Fruit fly (Drosophila melanogaster) whole organism, embryonic: ENCODE data around the gene CG18063.

Source experiments
- Atf6 ChIP-seq: fragments of 200-800 bp; sonication (Bioruptor generic); IDR thresholded peaks from 2 replicates; pipeline ENCODE4 v1.3.6; 2022; ENCODE audit warnings: missing biosample characterization, missing genetic modification characterization
- B-H1 ChIP-seq: fragments of 200-800 bp; sonication (Bioruptor generic); IDR thresholded peaks from 3 replicates; pipeline ENCODE4 v1.3.6; 2022; ENCODE audit warnings: missing biosample characterization, missing genetic modification characterization
- BtbVII ChIP-seq: fragments of 200-800 bp; sonication (Bioruptor generic); optimal IDR thresholded peaks from 3 replicates; lab custom pipeline; 2017; ENCODE audit warnings: missing biosample characterization, mild to moderate bottlenecking, missing genetic modification characterization
- CG10366 ChIP-seq: fragments of 200-800 bp; sonication (Bioruptor generic); IDR thresholded peaks from 2 replicates; pipeline ENCODE4 v1.3.6; 2022; ENCODE audit warnings: missing biosample characterization, missing genetic modification characterization
- CG10462 ChIP-seq: fragments of 200-800 bp; sonication (Bioruptor generic); optimal IDR thresholded peaks from 2 replicates; lab custom pipeline; 2016; ENCODE audit warnings: missing biosample characterization, missing genetic modification characterization
- CG10979 ChIP-seq: fragments of 200-800 bp; sonication (Bioruptor generic); optimal IDR thresholded peaks from 2 replicates; lab custom pipeline; 2018; ENCODE audit warnings: missing biosample characterization, mild to moderate bottlenecking, missing genetic modification characterization, moderate library complexity
- CG11695 ChIP-seq: fragments of 200-800 bp; sonication (Bioruptor generic); IDR thresholded peaks from 3 replicates; pipeline ENCODE4 v1.3.6; 2022; ENCODE audit warnings: missing biosample characterization, missing genetic modification characterization
- CG11696 ChIP-seq: fragments of 200-800 bp; sonication (Bioruptor generic); IDR thresholded peaks from 2 replicates; pipeline ENCODE4 v1.3.6; 2022; ENCODE audit warnings: missing biosample characterization, missing genetic modification characterization
- CG12219 ChIP-seq: fragments of 200-800 bp; sonication (Bioruptor generic); optimal IDR thresholded peaks from 3 replicates; lab custom pipeline; 2018; ENCODE audit warnings: missing biosample characterization, mild to moderate bottlenecking, missing genetic modification characterization
- CG12391 ChIP-seq: fragments of 200-800 bp; sonication (Bioruptor generic); optimal IDR thresholded peaks from 3 replicates; lab custom pipeline; 2018; ENCODE audit warnings: missing biosample characterization, mild to moderate bottlenecking, missing genetic modification characterization, moderate library complexity
- CG12769 ChIP-seq: fragments of 200-800 bp; sonication (Bioruptor generic); optimal IDR thresholded peaks from 2 replicates; lab custom pipeline; 2019; ENCODE audit warnings: missing biosample characterization, mild to moderate bottlenecking, missing genetic modification characterization, moderate library complexity
- CG13424 ChIP-seq: fragments of 200-800 bp; sonication (Bioruptor generic); optimal IDR thresholded peaks from 2 replicates; lab custom pipeline; 2019; ENCODE audit warnings: missing biosample characterization, mild to moderate bottlenecking, missing genetic modification characterization, moderate library complexity
- CG14860 ChIP-seq: fragments of 200-800 bp; sonication (Bioruptor generic); IDR thresholded peaks from 3 replicates; pipeline ENCODE4 v1.3.6; 2022; ENCODE audit warnings: missing biosample characterization, missing genetic modification characterization; ENCODE audit not compliant: partially characterized antibody
- CG15514 ChIP-seq: fragments of 200-800 bp; sonication (Bioruptor generic); optimal IDR thresholded peaks from 3 replicates; lab custom pipeline; 2017; ENCODE audit warnings: missing biosample characterization, missing genetic modification characterization, mild to moderate bottlenecking, moderate library complexity, missing genetic modification reagents
- CG17385 ChIP-seq: fragments of 200-800 bp; sonication (Bioruptor generic); optimal IDR thresholded peaks from 3 replicates; lab custom pipeline; 2018; ENCODE audit warnings: missing biosample characterization, mild to moderate bottlenecking, missing genetic modification characterization
- CG18476 ChIP-seq: fragments of 200-800 bp; sonication (Bioruptor generic); optimal IDR thresholded peaks from 2 replicates; lab custom pipeline; 2016; ENCODE audit warnings: missing biosample characterization, mild to moderate bottlenecking, missing genetic modification characterization
- CG2199 ChIP-seq: fragments of 200-800 bp; sonication (Bioruptor generic); IDR thresholded peaks from 3 replicates; pipeline ENCODE4 v1.3.6; 2022; ENCODE audit warnings: missing biosample characterization, missing genetic modification characterization
- CG34422 ChIP-seq: fragments of 200-800 bp; sonication (Bioruptor generic); IDR thresholded peaks from 3 replicates; pipeline ENCODE4 v1.3.6; 2022; ENCODE audit warnings: missing biosample characterization, missing genetic modification characterization
- CG8290 ChIP-seq, 3 experiments: fragments of 200-800 bp; sonication (Bioruptor generic); optimal IDR thresholded peaks; 2 replicates each; lab custom pipeline; 2016 to 2019; ENCODE audit warnings: missing biosample characterization in 3 of 3, missing genetic modification characterization in 3 of 3, mild to moderate bottlenecking in 2 of 3, moderate library complexity in 1 of 3
- Dbx ChIP-seq: fragments of 200-800 bp; sonication (Bioruptor generic); IDR thresholded peaks from 3 replicates; pipeline ENCODE4 v1.3.6; 2022; ENCODE audit warnings: missing biosample characterization, missing genetic modification characterization
- HmgZ ChIP-seq: fragments of 200-800 bp; sonication (Bioruptor generic); optimal IDR thresholded peaks from 2 replicates; lab custom pipeline; 2018; ENCODE audit warnings: missing biosample characterization, mild to moderate bottlenecking, missing genetic modification characterization
- Hsf ChIP-seq: fragments of 200-800 bp; sonication (Bioruptor generic); optimal IDR thresholded peaks from 3 replicates; lab custom pipeline; 2016; ENCODE audit warnings: missing biosample characterization, missing genetic modification characterization
- NC2α ChIP-seq: fragments of 200-800 bp; sonication (Bioruptor generic); optimal IDR thresholded peaks from 2 replicates; lab custom pipeline; 2016; ENCODE audit warnings: missing biosample characterization, missing genetic modification characterization
- NC2β ChIP-seq: fragments of 200-800 bp; sonication (Bioruptor generic); optimal IDR thresholded peaks from 2 replicates; lab custom pipeline; 2016; ENCODE audit warnings: missing biosample characterization, missing genetic modification characterization
- Nf-YC ChIP-seq: fragments of 200-800 bp; optimal IDR thresholded peaks from 3 replicates; lab custom pipeline; 2019; ENCODE audit warnings: missing biosample characterization, mild to moderate bottlenecking, missing genetic modification characterization, moderate library complexity
- Ssrp ChIP-seq: fragments of 200-800 bp; sonication (Bioruptor generic); optimal IDR thresholded peaks from 2 replicates; lab custom pipeline; 2018; ENCODE audit warnings: missing biosample characterization, mild to moderate bottlenecking, missing genetic modification characterization, moderate library complexity
- Trl ChIP-seq, 3 experiments: fragments of >200 bp in 2 of 3; fragments of 200-800 bp in 1 of 3; sonication (Bioruptor generic) in 1 of 3; optimal IDR thresholded peaks; 2 replicates in 1 of 3; 3 replicates in 2 of 3; lab custom pipeline; 2016 to 2017; ENCODE audit warnings: missing biosample characterization in 1 of 3, missing genetic modification characterization in 1 of 3
- al ChIP-seq: fragments of 200-800 bp; sonication (Bioruptor generic); IDR thresholded peaks from 2 replicates; pipeline ENCODE4 v1.3.6; 2022; ENCODE audit warnings: missing biosample characterization, missing genetic modification characterization
- ase ChIP-seq: fragments of 200-800 bp; sonication (Bioruptor generic); IDR thresholded peaks from 3 replicates; pipeline ENCODE4 v1.3.6; 2022; ENCODE audit warnings: missing biosample characterization, missing genetic modification characterization
- btn ChIP-seq: fragments of 200-800 bp; sonication (Bioruptor generic); optimal IDR thresholded peaks from 2 replicates; lab custom pipeline; 2016; ENCODE audit warnings: missing biosample characterization, missing genetic modification characterization
- dati ChIP-seq: fragments of 200-800 bp; sonication (Bioruptor generic); IDR thresholded peaks from 2 replicates; pipeline ENCODE4 v1.3.6; 2022; ENCODE audit warnings: missing biosample characterization, missing genetic modification characterization
- disco-r ChIP-seq: fragments of 200-800 bp; sonication (Bioruptor generic); optimal IDR thresholded peaks from 2 replicates; lab custom pipeline; 2016; ENCODE audit warnings: missing biosample characterization, missing genetic modification characterization
- dmrt99B ChIP-seq: fragments of 200-800 bp; sonication (Bioruptor generic); optimal IDR thresholded peaks from 2 replicates; lab custom pipeline; 2018; ENCODE audit warnings: missing biosample characterization, mild to moderate bottlenecking, missing genetic modification characterization, moderate library complexity
- dysf ChIP-seq: fragments of 200-800 bp; sonication (Bioruptor generic); IDR thresholded peaks from 3 replicates; pipeline ENCODE4 v1.3.6; 2022; ENCODE audit warnings: missing biosample characterization, missing genetic modification characterization
- fd3F ChIP-seq: fragments of 200-800 bp; sonication (Bioruptor generic); optimal IDR thresholded peaks from 2 replicates; lab custom pipeline; 2018; ENCODE audit warnings: missing biosample characterization, mild to moderate bottlenecking, missing genetic modification characterization, moderate library complexity
- grau ChIP-seq: fragments of 200-800 bp; optimal IDR thresholded peaks from 3 replicates; lab custom pipeline; 2019; ENCODE audit warnings: missing biosample characterization, mild to moderate bottlenecking, missing genetic modification characterization, moderate library complexity
- gro ChIP-seq: fragments of 200-800 bp; sonication (Bioruptor generic); optimal IDR thresholded peaks from 2 replicates; lab custom pipeline; 2016; ENCODE audit warnings: missing biosample characterization, missing genetic modification characterization
- gsb ChIP-seq: fragments of 200-800 bp; sonication (Bioruptor generic); IDR thresholded peaks from 2 replicates; pipeline ENCODE4 v1.3.6; 2022; ENCODE audit warnings: missing biosample characterization, missing genetic modification characterization
- ind ChIP-seq: fragments of 200-800 bp; sonication (Bioruptor generic); optimal IDR thresholded peaks from 3 replicates; lab custom pipeline; 2016; ENCODE audit warnings: missing biosample characterization, missing genetic modification characterization
- kni ChIP-seq: fragments of 200-800 bp; sonication (Bioruptor generic); optimal IDR thresholded peaks from 3 replicates; lab custom pipeline; 2017; ENCODE audit warnings: mild to moderate bottlenecking, missing biosample characterization, missing genetic modification reagents, missing genetic modification characterization
- peb ChIP-seq: fragments of 200-800 bp; sonication (Bioruptor generic); IDR thresholded peaks from 2 replicates; pipeline ENCODE4 v1.3.6; 2022; ENCODE audit warnings: missing biosample characterization, missing genetic modification characterization
- pita ChIP-seq: fragments of 200-800 bp; sonication (Bioruptor generic); optimal IDR thresholded peaks from 2 replicates; lab custom pipeline; 2017; ENCODE audit warnings: missing biosample characterization, mild to moderate bottlenecking, missing genetic modification characterization
- pros ChIP-seq: fragments of 200-800 bp; sonication (Bioruptor generic); optimal IDR thresholded peaks from 3 replicates; lab custom pipeline; 2019; ENCODE audit warnings: missing biosample characterization, mild to moderate bottlenecking, missing genetic modification characterization, moderate library complexity
- pum ChIP-seq: fragments of 200-800 bp; sonication (Bioruptor generic); optimal IDR thresholded peaks from 2 replicates; lab custom pipeline; 2016; ENCODE audit warnings: missing biosample characterization, missing genetic modification characterization
- sd ChIP-seq: fragments of 200-800 bp; sonication (Bioruptor generic); optimal IDR thresholded peaks from 3 replicates; lab custom pipeline; 2018; ENCODE audit warnings: missing biosample characterization, mild to moderate bottlenecking, missing genetic modification characterization, moderate library complexity
- seq ChIP-seq: fragments of 200-800 bp; sonication (Bioruptor generic); IDR thresholded peaks from 2 replicates; pipeline ENCODE4 v1.3.6; 2022; ENCODE audit warnings: missing biosample characterization, missing genetic modification characterization
- tna ChIP-seq: fragments of 200-800 bp; sonication (Bioruptor generic); IDR thresholded peaks from 2 replicates; pipeline ENCODE4 v1.3.6; 2022; ENCODE audit warnings: missing biosample characterization, missing genetic modification characterization; ENCODE audit not compliant: partially characterized antibody
- toy ChIP-seq: fragments of 200-800 bp; sonication (Bioruptor generic); IDR thresholded peaks from 2 replicates; pipeline ENCODE4 v1.3.6; 2022; ENCODE audit warnings: missing biosample characterization, missing genetic modification characterization
- vvl ChIP-seq: fragments of 200-800 bp; sonication (Bioruptor generic); IDR thresholded peaks from 2 replicates; pipeline ENCODE4 v1.3.6; 2022; ENCODE audit warnings: missing biosample characterization, missing genetic modification characterization
- zfh1 ChIP-seq: fragments of 200-800 bp; sonication (Bioruptor generic); IDR thresholded peaks from 3 replicates; pipeline ENCODE4 v1.3.6; 2022; ENCODE audit warnings: missing biosample characterization, missing genetic modification characterization

Gene CG18063

dm6 chr2L:15909826-15910225, 47.8 kb upstream of the CG18063 start (continued):
- no peak for TF ChIP-seq al
- TF ChIP-seq peb (GFP tag; lab: Robert Waterston, UW) = no peak
- TF ChIP-seq CG14860 (GFP tag; lab: Robert Waterston, UW) = no peak
- TF ChIP-seq NC2α (GFP tag; lab: Kevin White, UChicago) = no peak
- no peak for TF ChIP-seq CG10462
- 0 out of 3 replicates have a peak, but pooled peaks have one; percentile 54 for TF ChIP-seq CG2199
- no peak for TF ChIP-seq dati (GFP tag; lab: Robert Waterston, UW)
- peak; percentile 9 for TF ChIP-seq Nf-YC
- TF ChIP-seq CG17385 (GFP tag; lab: Kevin White, UChicago) = peak; percentile 5
- TF ChIP-seq ind (GFP tag; lab: Kevin White, UChicago) = no peak
- no peak for TF ChIP-seq CG10366 (GFP tag; lab: Robert Waterston, UW)
- peak; percentile 12 for TF ChIP-seq CG12219 (GFP tag; lab: Kevin White, UChicago)
- no peak for TF ChIP-seq NC2β (GFP tag; lab: Kevin White, UChicago)
- peak; percentile 47; the same call in 1 of the 2 replicates for TF ChIP-seq seq (GFP tag; lab: Robert Waterston, UW)
- TF ChIP-seq Trl (optimal IDR thresholded peaks at IDR 0.05; lab: Kevin White, UChicago) = peak in 1 of 2 experiments; percentile 13
- no peak for TF ChIP-seq Trl (GFP tag; optimal IDR thresholded peaks at IDR 0.05; lab: Kevin White, UChicago)
- TF ChIP-seq fd3F (GFP tag; lab: Kevin White, UChicago) = peak; percentile 6
- peak; percentile 50; the same call in 1 of the 2 replicates for TF ChIP-seq Atf6
- no peak for TF ChIP-seq Hsf (GFP tag; lab: Kevin White, UChicago)
- no peak for TF ChIP-seq pum
- TF ChIP-seq CG13424 (tag; lab: Kevin White, UChicago) = peak; percentile 11
- TF ChIP-seq pros (GFP tag; lab: Kevin White, UChicago) = peak; percentile 13
- no peak for TF ChIP-seq pita (GFP tag; lab: Kevin White, UChicago)
- 0 out of 2 replicates have a peak, but pooled peaks have one; percentile 26 for TF ChIP-seq tna
- no peak for TF ChIP-seq dmrt99B (tag; lab: Kevin White, UChicago)
- TF ChIP-seq Dbx (GFP tag; lab: Robert Waterston, UW) = peak; percentile 55; the same call in 1 of the 3 replicates
- peak; percentile 43; the same call in 1 of the 3 replicates for TF ChIP-seq CG11695 (GFP tag; lab: Robert Waterston, UW)
- TF ChIP-seq gsb (GFP tag; lab: Robert Waterston, UW) = no peak
- peak; percentile 90 for TF ChIP-seq CG34422 (GFP tag; lab: Robert Waterston, UW)
- TF ChIP-seq dysf (GFP tag; lab: Robert Waterston, UW) = peak; percentile 33; the same call in 1 of the 3 replicates
- peak; percentile 64 for TF ChIP-seq HmgZ (tag; lab: Kevin White, UChicago)
- no peak for TF ChIP-seq CG10979 (tag; lab: Kevin White, UChicago)
- TF ChIP-seq kni = peak; percentile 99
- TF ChIP-seq btn (GFP tag; lab: Kevin White, UChicago) = no peak
- TF ChIP-seq CG18476 = no peak
- TF ChIP-seq toy (GFP tag; lab: Robert Waterston, UW) = no peak
- TF ChIP-seq zfh1 (GFP tag; lab: Robert Waterston, UW) = no peak
- TF ChIP-seq CG12391 = no peak
- TF ChIP-seq B-H1 (GFP tag; lab: Robert Waterston, UW) = peak; percentile 11; the same call in 1 of the 3 replicates
- TF ChIP-seq BtbVII (GFP tag; lab: Kevin White, UChicago) = peak; percentile 46
- peak; percentile 87 for TF ChIP-seq CG12769
- TF ChIP-seq gro (GFP tag; lab: Kevin White, UChicago) = peak; percentile 50
- TF ChIP-seq CG11696 = peak; percentile 18; the same call in 1 of the 2 replicates
- TF ChIP-seq ase (GFP tag; lab: Robert Waterston, UW) = 0 out of 3 replicates have a peak, but pooled peaks have one; percentile 38
- no peak for TF ChIP-seq disco-r (GFP tag; lab: Kevin White, UChicago)
- TF ChIP-seq CG15514 (GFP tag; lab: Kevin White, UChicago) = peak; percentile 49
- TF ChIP-seq sd (tag; lab: Kevin White, UChicago) = peak; percentile 87
- no peak for TF ChIP-seq CG8290 (GFP tag; optimal IDR thresholded peaks at IDR 0.05; lab: Kevin White, UChicago)
- peak in 1 of 2 experiments; percentile 74 for TF ChIP-seq CG8290 (tag; optimal IDR thresholded peaks at IDR 0.05; lab: Kevin White, UChicago)
- TF ChIP-seq vvl = peak; percentile 78
- TF ChIP-seq grau (tag; lab: Kevin White, UChicago) = peak; percentile 4
- TF ChIP-seq Ssrp (tag; lab: Kevin White, UChicago) = no peak
